Worm (Caenorhabditis elegans) whole organism, L2 larva: Measurements from ENCODE around the gene C08F11.17.
"Not testable (repeated sequence)": the region's sequence is repeated elsewhere in the genome, so short reads cannot be mapped to it uniquely, and the experiment has no call there.

Source experiments
- R02D3.7 ChIP-seq: fragments of 150-350 bp; optimal IDR thresholded peaks from 2 replicates; lab custom pipeline; 2014; ENCODE audit warnings: missing biosample characterization, missing genetic modification characterization
- ama-1 ChIP-seq: fragments of 150-350 bp; optimal IDR thresholded peaks from 2 replicates; lab custom pipeline; 2018; ENCODE audit warnings: inconsistent platforms
- elt-1 ChIP-seq: fragments of 150-350 bp; optimal IDR thresholded peaks from 2 replicates; lab custom pipeline; 2014; ENCODE audit warnings: missing biosample characterization, missing genetic modification characterization
- fos-1 ChIP-seq: fragments of 150-350 bp; optimal IDR thresholded peaks from 2 replicates; lab custom pipeline; 2014; ENCODE audit warnings: missing biosample characterization, missing genetic modification characterization
- lin-11 ChIP-seq: fragments of 150-350 bp; sonication (generic microtip); optimal IDR thresholded peaks from 2 replicates; lab custom pipeline; 2014; ENCODE audit warnings: missing biosample characterization, missing genetic modification characterization, inconsistent platforms, mixed read lengths
- mdl-1 ChIP-seq, 2 experiments: fragments of 150-350 bp in 1 of 2; sonication (generic microtip) in 1 of 2; optimal IDR thresholded peaks; 2 replicates each; lab custom pipeline; 2017; ENCODE audit warnings: missing biosample characterization in 2 of 2, missing genetic modification characterization in 2 of 2
- nhr-237 ChIP-seq: fragments of 150-350 bp; optimal IDR thresholded peaks from 2 replicates; lab custom pipeline; 2014; ENCODE audit warnings: missing biosample characterization, missing genetic modification characterization
- snpc-4 ChIP-seq: fragments of 150-350 bp; optimal IDR thresholded peaks from 2 replicates; lab custom pipeline; 2014; ENCODE audit warnings: missing biosample characterization, missing genetic modification characterization

ce11 chrIV:13651411-13651810, 1.3 kb upstream of the C08F11.17 start, which contains the start of gene C08F11.12:
- TF ChIP-seq ama-1 (lab: Kevin White, UChicago); fos-1; lin-11 (tag; lab: Kevin White, UChicago); nhr-237 (tag; lab: Kevin White, UChicago); snpc-4 (tag; lab: Kevin White, UChicago); elt-1; mdl-1 (tag; optimal IDR thresholded peaks at IDR 0.05; lab: Kevin White, UChicago); R02D3.7: not testable (repeated sequence)
